Worm (Caenorhabditis elegans) whole organism, dauer: ENCODE data around the gene cex-2.

ENCODE experiments used
- unc-62 ChIP-seq: sonication (generic microtip); optimal IDR thresholded peaks from 2 replicates; lab custom pipeline; 2017; ENCODE audit warnings: missing biosample characterization, missing genetic modification reagents, missing genetic modification characterization

The cex-2 gene

DNA sequence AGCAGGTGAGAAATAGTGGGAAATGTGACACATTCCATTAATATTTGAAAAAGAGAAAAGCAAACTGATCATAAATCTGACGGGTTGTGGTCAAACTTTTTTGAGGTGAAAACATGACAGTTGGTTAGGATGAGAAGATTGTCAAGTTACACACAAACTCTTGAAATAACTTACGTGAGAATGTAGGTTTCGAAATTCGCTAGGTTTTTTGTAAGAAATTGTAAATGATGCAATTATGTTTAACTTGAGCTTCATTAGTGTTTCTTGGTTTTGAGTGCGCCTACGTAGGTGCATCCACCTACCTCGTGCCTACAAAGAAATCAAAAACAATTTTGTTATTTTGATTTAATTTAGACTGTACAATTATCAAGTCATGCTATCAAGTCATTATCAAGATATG, at the start of gene cex-2:
Gene cex-2 (minus strand): TSS at position 101 of the 400 bp plus-strand sequence.
- no peak for TF ChIP-seq unc-62 (GFP tag; lab: Kevin White, UChicago)

DNA sequence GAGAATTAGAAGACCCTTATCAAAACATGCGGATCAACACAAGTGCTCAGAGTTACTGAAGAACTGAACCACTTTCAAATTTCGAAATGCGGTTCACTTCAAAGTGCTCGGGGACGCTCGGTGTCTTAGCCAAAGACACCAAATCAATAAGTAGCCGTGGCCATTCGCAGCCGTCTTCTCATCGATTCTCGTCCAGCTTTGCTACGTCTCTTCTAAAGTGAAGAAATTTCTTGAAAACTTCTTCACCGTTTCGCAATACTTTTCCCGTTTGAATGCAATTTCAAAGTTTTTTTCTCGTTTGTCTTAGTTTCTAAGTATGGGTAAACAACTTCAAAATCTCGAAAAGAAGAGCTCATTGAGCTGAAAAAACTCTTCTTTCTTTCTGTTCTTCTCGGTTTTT, 49.7 kb upstream of the cex-2 start:
- TF ChIP-seq unc-62 (GFP tag; lab: Kevin White, UChicago), result no peak

ce11 chrII:7880373-7880862, 45.2 kb upstream of the cex-2 start, which contains the start of gene perm-1:
Gene perm-1 (plus strand): TSS chrII:7880812.
- TF ChIP-seq unc-62 (GFP tag; lab: Kevin White, UChicago), result no peak

- TF ChIP-seq unc-62 (GFP tag; lab: Kevin White, UChicago), result no peak
Observed at ce11 chrII:7879266-7879718, 44.1 kb upstream of the cex-2 start, which contains the start of the genes vha-4 and T01H3.5. Gene vha-4 (minus strand): TSS chrII:7879316. Gene T01H3.5 (plus strand): TSS chrII:7879616.

DNA sequence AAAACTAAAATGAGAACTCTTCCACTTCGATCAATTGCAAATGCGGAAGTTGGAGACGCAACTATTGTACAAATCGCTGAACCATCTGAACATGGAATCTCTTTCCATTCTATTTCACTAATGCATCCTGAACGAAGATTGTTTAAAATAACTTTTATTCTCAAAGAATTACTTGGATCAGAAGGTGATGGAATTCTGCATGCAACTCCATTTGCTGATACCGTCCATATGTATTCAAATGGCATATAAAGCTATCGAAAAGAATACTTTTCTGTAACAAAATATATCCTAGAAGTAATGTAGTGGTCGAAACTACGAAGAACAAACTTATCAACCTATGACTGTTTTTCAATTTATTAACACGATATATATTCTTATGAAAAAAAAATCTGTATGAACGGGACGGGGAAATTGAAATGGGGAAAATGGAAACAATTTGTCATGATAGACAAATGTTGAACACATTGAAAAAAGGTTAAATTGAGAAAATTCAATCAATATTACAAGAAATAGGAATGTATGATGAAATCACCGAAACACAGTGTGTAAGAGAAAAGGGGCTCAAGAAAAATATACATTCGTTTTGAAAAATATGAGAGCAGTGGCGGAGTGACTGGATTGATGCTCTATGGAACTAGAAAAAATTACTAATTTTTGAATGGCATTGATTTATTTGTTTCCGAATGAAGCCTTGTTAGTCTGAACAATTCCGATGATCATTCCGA, 42.7 kb upstream of the cex-2 start, which contains the start of gene T01H3.2:
Gene T01H3.2 (minus strand): TSS at position 251 of the 725 bp plus-strand sequence.
- TF ChIP-seq unc-62 (GFP tag; lab: Kevin White, UChicago), result no peak

DNA sequence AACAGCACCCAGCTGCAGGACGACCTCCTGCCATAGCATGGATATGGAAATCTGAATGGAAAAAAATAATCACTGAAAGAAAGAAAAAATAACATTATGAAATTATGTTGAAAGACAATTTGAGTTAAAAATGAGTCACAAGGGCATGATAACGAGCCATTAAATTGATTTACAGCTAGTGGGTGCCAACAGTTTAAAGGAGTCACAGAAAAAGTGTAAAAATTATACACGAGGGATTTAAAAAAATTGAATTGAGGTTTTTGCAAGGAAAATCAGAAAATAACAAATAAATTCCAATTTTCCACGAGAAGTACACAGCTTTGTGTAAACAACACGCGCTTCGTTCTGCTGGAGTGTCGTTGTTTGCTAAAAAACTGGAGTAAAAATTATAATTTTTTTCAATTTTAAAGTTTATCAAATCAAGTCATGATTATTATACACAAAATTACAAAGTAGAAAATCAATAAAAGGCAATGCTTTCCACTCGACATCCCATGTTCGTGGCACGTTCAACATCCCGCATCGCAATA, 38.7 kb upstream of the cex-2 start, which contains the start of gene T01H3.3:
Gene T01H3.3 (minus strand): TSS at position 51 of the 530 bp plus-strand sequence.
- no peak for TF ChIP-seq unc-62 (GFP tag; lab: Kevin White, UChicago)

DNA sequence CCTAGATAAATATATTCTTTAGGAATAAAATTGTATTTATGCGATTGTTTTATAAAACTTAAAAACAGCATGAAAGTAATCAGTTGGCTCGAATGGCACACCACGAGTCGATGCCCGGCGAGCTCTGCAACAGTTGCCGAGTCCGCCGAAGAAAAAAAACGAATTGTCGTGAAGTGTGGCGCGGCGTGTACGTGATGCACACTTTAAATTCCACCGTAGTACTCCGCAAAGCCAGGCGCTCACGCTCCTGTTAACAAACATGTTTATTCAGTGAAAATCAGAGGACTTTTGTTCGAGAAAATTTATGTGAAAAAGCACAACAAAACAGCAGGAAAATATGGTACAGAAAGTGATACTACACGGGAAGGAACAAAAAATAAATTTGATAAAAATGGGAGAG, 35.4 kb upstream of the cex-2 start:
- no peak for TF ChIP-seq unc-62 (GFP tag; lab: Kevin White, UChicago)

- TF ChIP-seq unc-62 (GFP tag; lab: Kevin White, UChicago), result no peak
Observed at ce11 chrII:7870062-7870461, 34.8 kb upstream of the cex-2 start, which contains the start of gene ztf-17. Gene ztf-17 (minus strand): TSS chrII:7870162.

- no peak for TF ChIP-seq unc-62 (GFP tag; lab: Kevin White, UChicago)
Observed at ce11 chrII:7866081-7866480, 30.9 kb upstream of the cex-2 start.

- TF ChIP-seq unc-62 (GFP tag; lab: Kevin White, UChicago), result no peak
Observed at ce11 chrII:7864892-7865291, 29.7 kb upstream of the cex-2 start.

DNA sequence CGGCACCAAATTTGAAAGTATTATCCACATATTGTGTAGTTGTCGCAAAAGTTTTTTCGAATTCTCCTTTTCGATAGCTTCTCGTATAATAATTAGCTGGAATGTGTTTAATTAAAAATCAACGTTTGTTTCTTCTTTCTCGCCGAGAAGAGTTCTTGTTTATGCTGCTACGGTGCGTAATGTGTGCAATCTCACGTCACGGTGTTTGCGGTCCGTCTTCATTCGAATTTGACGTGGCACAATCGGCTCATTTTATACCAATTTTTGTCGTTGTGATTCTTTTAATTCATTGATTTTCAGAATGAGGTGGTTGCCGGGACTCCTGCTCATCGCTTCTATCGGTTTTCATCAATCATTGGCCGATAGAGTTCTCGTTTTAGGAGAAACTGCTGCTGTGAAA, 29.0 kb upstream of the cex-2 start, which contains the start of gene ostb-1:
Gene ostb-1 (plus strand): TSS at position 301 of the 400 bp plus-strand sequence.
- TF ChIP-seq unc-62 (GFP tag; lab: Kevin White, UChicago), result no peak

DNA sequence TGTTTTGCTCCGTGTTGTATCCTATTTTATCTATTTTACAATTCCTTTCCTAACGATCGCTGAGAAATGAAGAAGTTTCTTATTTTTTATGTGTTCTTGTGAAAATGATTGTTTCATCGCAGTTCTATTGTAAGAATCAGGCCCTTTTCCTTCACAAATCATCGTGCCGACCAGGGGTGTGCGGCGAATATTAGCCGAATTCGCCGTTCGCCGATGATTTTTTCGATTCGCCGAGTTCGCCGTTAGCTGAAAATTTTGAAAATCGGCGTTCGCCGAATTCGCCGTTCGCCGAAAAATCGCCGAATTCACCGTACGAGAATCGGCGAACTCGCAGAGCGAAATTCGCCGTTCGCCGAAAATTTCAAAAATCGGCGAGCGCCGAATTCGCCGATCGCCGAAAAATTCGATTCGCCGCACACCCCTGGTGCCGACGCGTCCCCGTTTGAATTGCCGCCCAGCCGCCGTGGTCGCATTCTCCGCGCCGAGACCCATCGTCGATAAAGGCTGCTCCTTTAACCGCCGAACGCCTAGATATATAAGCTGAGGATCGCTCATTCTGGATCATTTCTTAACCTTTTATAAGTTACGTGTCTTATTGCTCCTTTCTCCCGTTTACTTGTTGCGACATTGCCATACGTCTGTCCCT, 28.4 kb upstream of the cex-2 start:
- no peak for TF ChIP-seq unc-62 (GFP tag; lab: Kevin White, UChicago)

DNA sequence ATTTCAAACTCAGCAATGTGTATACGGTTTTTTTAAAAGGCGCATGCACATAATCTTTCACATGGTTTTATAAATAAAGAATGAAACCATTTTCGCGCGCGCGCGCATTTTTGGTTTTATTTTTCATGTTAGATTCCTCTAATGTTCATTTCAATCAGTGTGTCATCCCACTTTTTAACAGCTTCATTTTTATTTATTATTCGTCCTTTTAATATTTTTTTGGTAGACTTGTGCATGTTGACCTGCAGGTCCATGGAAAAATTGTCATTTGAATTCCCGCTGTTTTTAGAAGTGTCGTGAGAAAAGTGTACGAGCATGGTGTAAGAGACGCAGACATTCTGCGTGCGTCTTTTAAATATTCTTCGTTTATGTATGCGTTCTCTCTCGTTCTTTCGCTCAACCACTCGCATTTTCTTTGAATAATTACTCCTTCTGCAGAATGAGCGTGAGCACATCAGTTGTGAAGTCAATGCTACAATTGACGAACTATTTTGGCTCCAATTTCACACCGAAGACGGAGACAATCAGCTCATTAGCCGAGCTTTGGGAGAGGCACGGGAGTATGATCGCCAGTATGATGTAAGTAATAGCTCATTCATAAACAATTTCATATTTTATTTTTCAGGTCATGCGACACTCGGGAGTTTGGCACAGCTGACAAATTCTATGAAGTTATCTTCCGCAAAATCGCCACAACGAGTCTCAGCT, 25.2 kb upstream of the cex-2 start, which contains the start of gene lin-5:
Gene lin-5 (plus strand): TSS at position 354 of the 708 bp plus-strand sequence.
- TF ChIP-seq unc-62 (GFP tag; lab: Kevin White, UChicago), result no peak

DNA sequence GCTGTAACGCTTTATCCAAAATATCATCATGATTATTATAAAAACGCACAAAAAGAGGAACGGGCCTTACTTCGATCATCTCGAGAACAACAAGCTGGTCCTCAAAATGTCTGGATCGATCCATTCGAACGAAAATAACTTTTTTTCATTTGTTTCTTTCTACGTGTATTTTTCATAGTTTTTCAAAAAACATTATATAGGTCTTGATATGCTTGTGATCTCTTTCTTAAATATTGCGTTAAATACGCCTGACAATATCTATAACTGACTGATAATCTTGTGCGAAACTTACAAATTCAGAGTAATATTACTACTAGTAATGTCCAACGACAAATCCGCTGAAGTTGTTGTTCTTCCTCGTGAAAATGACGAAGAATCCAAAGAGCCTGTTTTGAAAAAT, 22.9 kb upstream of the cex-2 start, which contains the start of gene sds-22:
Gene sds-22 (plus strand): TSS at position 301 of the 400 bp plus-strand sequence.
- TF ChIP-seq unc-62 (GFP tag; lab: Kevin White, UChicago), result no peak

- TF ChIP-seq unc-62 (GFP tag; lab: Kevin White, UChicago), result no peak
Observed at ce11 chrII:7857485-7858010, 22.3 kb upstream of the cex-2 start, which contains the start of the genes cec-3 and T09A5.15. Gene cec-3 (minus strand): TSS chrII:7857600. Gene T09A5.15 (plus strand): TSS chrII:7857960.
